Worm (Caenorhabditis elegans): ENCODE results near the gene R10E8.5.

R10E8.5 gene

DNA sequence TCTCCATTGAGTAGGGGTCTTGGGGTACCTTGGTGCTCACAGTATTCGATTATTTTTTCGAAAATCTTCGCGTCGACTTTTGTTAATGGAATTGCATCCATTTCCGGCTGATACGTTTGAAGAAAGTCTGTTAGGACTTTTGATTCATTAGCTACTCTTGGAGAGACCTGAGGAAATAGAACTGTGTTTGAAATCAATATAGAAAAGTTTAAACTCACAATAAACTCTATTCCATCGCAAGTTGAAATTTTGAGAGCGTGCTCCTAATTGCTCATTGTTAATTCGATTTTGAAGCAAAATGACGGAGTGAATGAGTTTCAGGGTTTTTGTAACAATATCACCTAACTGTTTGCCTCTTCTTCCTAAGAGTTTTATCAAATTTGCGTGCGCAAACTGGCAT, 15.3 kb downstream of the R10E8.5 start, which contains the start of gene skr-6:
skr-6 (minus strand) TSS at position 101 of the 400 bp plus-strand sequence.
- no peak for TF ChIP-seq tbx-8 (GFP tag; optimal IDR thresholded peaks at IDR 0.05)
- TF ChIP-seq unc-120 (tag; optimal IDR thresholded peaks at IDR 0.05; ENCODE audit: poor library complexity, severe bottlenecking): no peak
- TF ChIP-seq pha-4 (tag; optimal IDR thresholded peaks at IDR 0.05): no peak
- no peak for TF ChIP-seq ztf-11 (tag; optimal IDR thresholded peaks at IDR 0.05)
- no peak for TF ChIP-seq lsy-2 (tag; optimal IDR thresholded peaks at IDR 0.05)
- TF ChIP-seq cnd-1 (tag; optimal IDR thresholded peaks at IDR 0.05): no peak
- TF ChIP-seq zip-8 (tag; optimal IDR thresholded peaks at IDR 0.05): no peak
- TF ChIP-seq snpc-4 (tag; optimal IDR thresholded peaks at IDR 0.05): no peak
- no peak for TF ChIP-seq nhr-2 (tag; optimal IDR thresholded peaks at IDR 0.05)
- TF ChIP-seq flh-1 (GFP tag; optimal IDR thresholded peaks at IDR 0.05): no peak
- no peak for TF ChIP-seq drap-1 (GFP tag; optimal IDR thresholded peaks at IDR 0.05)
- no peak for TF ChIP-seq mls-2 (tag; optimal IDR thresholded peaks at IDR 0.05)
- no peak for TF ChIP-seq nhr-237 (tag; optimal IDR thresholded peaks at IDR 0.05)
- no peak for TF ChIP-seq nhr-28 (tag; optimal IDR thresholded peaks at IDR 0.05)
- no peak for TF ChIP-seq hlh-1 (tag; optimal IDR thresholded peaks at IDR 0.05)
- no peak for TF ChIP-seq M03D4.4 (tag; optimal IDR thresholded peaks at IDR 0.05)

DNA sequence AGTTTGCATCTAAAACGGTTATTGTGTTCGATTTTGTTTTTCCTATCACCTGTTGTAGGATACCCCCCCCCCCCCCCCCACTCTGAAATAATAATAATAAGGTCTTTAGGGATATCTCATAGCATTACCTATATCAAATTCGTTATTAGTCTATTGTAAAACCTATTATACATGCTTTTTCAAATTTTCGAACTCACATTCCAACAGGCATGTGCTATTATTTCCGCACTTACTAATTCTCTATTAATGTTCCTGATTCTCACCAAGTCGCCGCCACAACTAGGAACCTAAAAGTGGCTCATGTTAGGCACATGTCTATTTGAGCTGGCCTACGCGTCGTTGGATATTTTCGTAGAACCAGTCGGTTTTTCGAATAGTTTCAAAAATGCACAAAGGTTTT, 15.8 kb downstream of the R10E8.5 start, which contains the start of gene Y37H2C.4:
Y37H2C.4 (plus strand) TSS at position 301 of the 400 bp plus-strand sequence.
- no peak for TF ChIP-seq lin-13 (tag; optimal IDR thresholded peaks at IDR 0.05)

DNA sequence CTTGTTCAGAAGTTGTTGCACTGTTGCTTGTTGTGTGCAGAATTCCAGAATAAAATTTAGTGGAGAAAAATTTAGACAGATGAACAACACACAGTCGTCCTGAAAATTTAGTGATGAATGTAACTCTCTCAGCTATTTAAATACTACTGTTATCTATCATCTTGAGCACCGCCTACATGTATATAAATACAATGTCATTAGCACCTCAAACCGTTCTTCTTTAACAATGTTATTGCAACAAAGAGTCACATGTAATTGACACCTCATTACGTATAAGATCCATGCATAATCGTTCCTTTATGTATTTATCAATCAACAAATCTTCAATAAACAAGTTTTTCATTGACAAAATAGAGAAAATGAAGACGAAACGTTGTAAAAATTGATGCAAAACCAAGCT, 26.2 kb downstream of the R10E8.5 start, which contains the start of gene Y51A2A.16:
Y51A2A.16 (minus strand) TSS at position 101 of the 400 bp plus-strand sequence.
- no peak for TF ChIP-seq ceh-39 (tag; optimal IDR thresholded peaks at IDR 0.05)
- TF ChIP-seq hlh-1 (tag; optimal IDR thresholded peaks at IDR 0.05): no peak
- TF ChIP-seq unc-120 (tag; optimal IDR thresholded peaks at IDR 0.05; ENCODE audit: poor library complexity, severe bottlenecking): no peak
- TF ChIP-seq ztf-11 (tag; optimal IDR thresholded peaks at IDR 0.05): no peak

DNA sequence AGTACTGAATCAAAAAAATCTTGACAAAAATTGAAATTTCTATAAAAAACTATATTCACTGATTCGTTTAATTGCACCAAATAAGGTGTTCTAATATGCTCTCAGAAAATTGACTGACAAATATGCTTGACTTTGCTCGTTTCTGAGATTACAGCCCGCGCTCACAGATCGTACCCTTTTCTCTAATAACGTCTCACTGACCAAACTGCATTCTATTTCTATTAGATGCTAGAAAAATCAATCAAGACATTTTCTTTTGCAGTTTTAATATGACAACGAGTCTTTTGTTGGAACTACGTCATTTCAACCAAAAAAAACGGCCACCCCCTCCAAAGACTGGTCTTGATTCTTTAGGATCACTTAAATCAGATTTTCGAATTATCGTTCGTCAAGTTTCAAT, 28.0 kb downstream of the R10E8.5 start, which contains the start of gene clec-247:
clec-247 (plus strand) TSS at position 301 of the 400 bp plus-strand sequence.
- TF ChIP-seq sptf-1 (tag; optimal IDR thresholded peaks at IDR 0.05) (no peak), mls-2 (tag; optimal IDR thresholded peaks at IDR 0.05) (no peak), nhr-28 (tag; optimal IDR thresholded peaks at IDR 0.05) (no peak), nhr-12 (tag; optimal IDR thresholded peaks at IDR 0.05) (no peak), ces-1 (GFP tag; optimal IDR thresholded peaks at IDR 0.05) (no peak), blmp-1 (tag; optimal IDR thresholded peaks at IDR 0.05) (no peak), unc-39 (tag; optimal IDR thresholded peaks at IDR 0.05) (no peak), mep-1 (tag; optimal IDR thresholded peaks at IDR 0.05) (no peak), lin-32 (GFP tag; optimal IDR thresholded peaks at IDR 0.05) (no peak), unc-120 (tag; optimal IDR thresholded peaks at IDR 0.05; ENCODE audit: poor library complexity, severe bottlenecking) (no peak), unc-62 (GFP tag; optimal IDR thresholded peaks at IDR 0.05) (no peak)

DNA sequence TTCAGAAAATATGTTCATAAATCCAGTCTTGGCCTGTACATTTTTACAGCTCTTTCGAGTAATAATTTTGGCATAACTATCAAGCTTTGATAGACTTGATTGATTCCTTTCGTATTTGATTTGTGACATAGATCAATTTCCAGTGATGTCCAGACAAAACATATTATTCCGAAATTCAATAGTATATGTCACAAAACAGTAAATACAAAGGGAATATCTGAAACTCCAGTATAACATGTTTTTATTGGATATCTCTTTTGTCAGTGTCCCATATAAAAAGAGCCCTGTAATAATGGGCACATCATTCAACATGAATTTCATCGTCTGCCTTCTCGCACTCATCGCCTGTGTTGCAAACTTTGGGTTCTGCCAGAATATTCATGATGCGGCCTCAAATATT, 36.1 kb downstream of the R10E8.5 start, which contains the start of gene Y51A2A.4:
Y51A2A.4 (plus strand) TSS at position 301 of the 400 bp plus-strand sequence.
- TF ChIP-seq sem-2 (GFP tag; optimal IDR thresholded peaks at IDR 0.05) (no peak), snpc-4 (tag; optimal IDR thresholded peaks at IDR 0.05) (no peak)

DNA sequence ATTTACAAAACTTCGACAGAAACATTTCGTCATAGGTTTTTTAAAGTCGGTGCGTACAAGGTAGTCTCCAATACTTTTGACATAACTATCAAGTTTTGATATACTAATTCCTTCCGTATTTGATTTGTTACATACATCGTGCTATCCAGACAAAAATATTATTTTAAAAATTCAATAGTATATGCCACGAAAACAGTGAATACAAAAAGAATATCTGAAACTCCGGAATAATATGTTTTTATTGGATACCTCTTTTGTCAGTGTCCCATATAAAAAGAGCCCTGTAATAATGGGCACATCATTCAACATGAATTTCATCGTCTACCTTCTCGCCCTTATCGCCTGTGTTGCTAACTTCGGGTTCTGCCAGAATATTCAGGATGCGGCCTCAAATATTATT, 37.7 kb downstream of the R10E8.5 start, which contains the start of gene Y51A2A.12:
Y51A2A.12 (plus strand) TSS at position 301 of the 400 bp plus-strand sequence.
- no peak for TF ChIP-seq ces-1 (GFP tag; optimal IDR thresholded peaks at IDR 0.05)
- TF ChIP-seq ztf-11 (tag; optimal IDR thresholded peaks at IDR 0.05): no peak
- TF ChIP-seq nhr-76 (tag; optimal IDR thresholded peaks at IDR 0.05): no peak
- TF ChIP-seq pha-4 (tag; optimal IDR thresholded peaks at IDR 0.05): no peak
- TF ChIP-seq nhr-237 (tag; optimal IDR thresholded peaks at IDR 0.05): no peak
- no peak for TF ChIP-seq zip-8 (tag; optimal IDR thresholded peaks at IDR 0.05)

DNA sequence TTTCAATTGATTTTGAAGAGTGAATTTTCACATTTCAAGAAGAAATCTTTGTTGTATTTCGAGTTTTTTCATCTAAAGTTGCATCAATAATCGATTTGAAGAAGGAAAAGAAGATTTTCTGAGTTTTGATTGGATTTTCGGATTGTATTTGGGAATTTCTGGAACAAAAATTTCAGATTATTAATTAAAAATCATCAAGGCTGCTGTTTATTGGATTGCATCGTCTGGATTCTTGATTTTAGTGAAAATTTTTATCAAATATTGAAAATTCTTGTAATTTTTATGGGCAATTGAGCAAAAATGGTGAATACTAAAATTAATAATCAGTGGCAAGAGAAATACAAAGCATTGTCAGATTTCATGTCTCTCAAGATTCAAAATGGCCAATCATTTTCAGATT, 43.9 kb downstream of the R10E8.5 start, which contains the start of gene Y51A2A.5:
Y51A2A.5 (plus strand) TSS at position 301 of the 400 bp plus-strand sequence.
- no peak for TF ChIP-seq mep-1 (tag; optimal IDR thresholded peaks at IDR 0.05)
- no peak for TF ChIP-seq ceh-43 (GFP tag; optimal IDR thresholded peaks at IDR 0.05)
- no peak for TF ChIP-seq M03D4.4 (tag; optimal IDR thresholded peaks at IDR 0.05)
- TF ChIP-seq unc-62 (GFP tag; optimal IDR thresholded peaks at IDR 0.05): no peak
- TF ChIP-seq sem-2 (GFP tag; optimal IDR thresholded peaks at IDR 0.05): no peak
- no peak for TF ChIP-seq lin-32 (GFP tag; optimal IDR thresholded peaks at IDR 0.05)
- TF ChIP-seq ces-1 (GFP tag; optimal IDR thresholded peaks at IDR 0.05): no peak
